Fruit fly (Drosophila melanogaster): ENCODE results near the gene Poc1.

The Poc1 gene

DNA sequence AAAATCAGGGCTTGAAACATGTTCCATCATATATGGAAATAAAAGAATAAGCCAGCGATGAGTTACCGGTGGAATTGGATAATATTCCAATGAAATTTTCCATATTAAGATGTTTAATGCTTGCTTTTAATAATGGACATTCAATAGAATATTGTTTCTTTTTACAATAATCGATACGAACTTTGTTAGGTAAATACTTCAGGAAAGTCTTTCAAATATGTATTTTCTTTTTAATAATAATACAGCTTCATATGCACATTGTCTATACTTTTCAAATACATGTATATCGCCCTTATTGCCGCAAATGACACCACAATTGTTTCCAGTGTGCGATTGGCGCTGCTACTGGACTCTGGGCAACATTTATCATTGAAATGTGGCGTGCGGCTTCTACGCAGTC is 17.1 kb upstream of the Poc1 start:
- TF ChIP-seq Abd-B (GFP tag; optimal IDR thresholded peaks at IDR 0.05) (no peak), dmrt93B (GFP tag; optimal IDR thresholded peaks at IDR 0.05) (no peak), sage (GFP tag; optimal IDR thresholded peaks at IDR 0.05) (no peak), Rel (GFP tag; optimal IDR thresholded peaks at IDR 0.05) (no peak), Rel (tag; optimal IDR thresholded peaks at IDR 0.05) (no peak), pan (optimal IDR thresholded peaks at IDR 0.05) (no peak), Hnf4 (GFP tag; optimal IDR thresholded peaks at IDR 0.05) (no peak), Hr78 (GFP tag; optimal IDR thresholded peaks at IDR 0.05) (no peak), h (GFP tag; optimal IDR thresholded peaks at IDR 0.05) (peak; percentile 33), jim (GFP tag; optimal IDR thresholded peaks at IDR 0.05) (no peak), psq (GFP tag; optimal IDR thresholded peaks at IDR 0.05) (no peak), fru (GFP tag; optimal IDR thresholded peaks at IDR 0.05) (peak; percentile 36), sv (GFP tag; optimal IDR thresholded peaks at IDR 0.05) (no peak), Myc (optimal IDR thresholded peaks at IDR 0.05) (no peak), Hr83 (GFP tag; optimal IDR thresholded peaks at IDR 0.05; ENCODE audit: poor library complexity, severe bottlenecking) (no peak), brk (GFP tag; optimal IDR thresholded peaks at IDR 0.05) (no peak), N (GFP tag; optimal IDR thresholded peaks at IDR 0.05) (no peak), br (GFP tag; optimal IDR thresholded peaks at IDR 0.05) (peak; percentile 14), foxo (GFP tag; optimal IDR thresholded peaks at IDR 0.05) (peak in 1 of 2 experiments; percentile 33), CrebA (GFP tag; optimal IDR thresholded peaks at IDR 0.05; ENCODE audit: borderline replicate concordance) (no peak), Jra (GFP tag; optimal IDR thresholded peaks at IDR 0.05) (no peak), tai (GFP tag; optimal IDR thresholded peaks at IDR 0.05) (no peak), ey (GFP tag; optimal IDR thresholded peaks at IDR 0.05) (peak; percentile 13), Dif (GFP tag; optimal IDR thresholded peaks at IDR 0.05; ENCODE audit: partially characterized antibody) (no peak), dl (GFP tag; optimal IDR thresholded peaks at IDR 0.05; ENCODE audit: insufficient read depth in 1 of 2, partially characterized antibody in 2 of 2) (no peak), usp (GFP tag; optimal IDR thresholded peaks at IDR 0.05) (no peak), OdsH (GFP tag; optimal IDR thresholded peaks at IDR 0.05) (no peak), HLH106 (tag; optimal IDR thresholded peaks at IDR 0.05) (peak; percentile 2), woc (GFP tag; optimal IDR thresholded peaks at IDR 0.05) (peak; percentile 16), rgr (GFP tag; optimal IDR thresholded peaks at IDR 0.05) (no peak), Vsx2 (GFP tag; optimal IDR thresholded peaks at IDR 0.05; ENCODE audit: partially characterized antibody) (no peak), GATAd (GFP tag; optimal IDR thresholded peaks at IDR 0.05) (no peak), Dfd (GFP tag; optimal IDR thresholded peaks at IDR 0.05) (no peak), CG32264 (GFP tag; optimal IDR thresholded peaks at IDR 0.05) (no peak), dsf (GFP tag; optimal IDR thresholded peaks at IDR 0.05; ENCODE audit: borderline replicate concordance) (no peak), Mio (GFP tag; optimal IDR thresholded peaks at IDR 0.05) (no peak), Sp1 (GFP tag; optimal IDR thresholded peaks at IDR 0.05) (peak; percentile 12), lola (GFP tag; optimal IDR thresholded peaks at IDR 0.05) (no peak), CG9705 (GFP tag; optimal IDR thresholded peaks at IDR 0.05) (no peak)

DNA sequence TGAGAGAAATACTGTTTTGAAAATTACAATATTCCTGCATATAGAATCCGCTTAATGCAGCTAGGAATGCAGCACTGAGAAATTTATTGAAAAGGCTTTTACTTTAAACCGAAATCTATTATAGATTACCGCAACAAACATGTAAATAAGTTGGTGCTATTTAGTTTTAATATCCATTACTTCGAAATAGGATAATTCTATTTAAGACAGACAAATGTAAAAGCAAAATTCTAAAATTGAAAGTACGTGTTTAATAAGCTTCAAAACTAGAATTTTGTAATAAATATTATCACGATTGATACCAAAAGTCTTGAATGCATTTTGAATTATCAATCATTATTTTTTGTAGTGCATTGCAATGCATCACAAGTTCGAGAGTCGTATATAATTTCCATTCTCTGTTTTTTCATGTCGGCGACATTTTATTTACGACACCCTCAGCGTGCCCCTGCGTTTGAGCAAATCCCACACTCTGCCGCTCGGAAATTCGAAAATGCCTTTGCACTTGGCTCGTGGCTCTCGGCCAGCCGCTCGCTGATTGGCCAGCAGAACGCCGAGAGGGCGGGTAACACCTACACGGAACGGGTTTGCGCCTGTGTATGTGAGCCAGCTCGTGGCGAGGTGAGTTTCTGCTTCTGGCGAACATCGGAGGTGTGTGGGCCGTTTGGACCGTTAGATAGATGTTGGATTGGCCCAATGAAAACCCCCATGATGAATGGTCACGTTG is 13.5 kb upstream of the Poc1 start:
- no peak for TF ChIP-seq ey (GFP tag; optimal IDR thresholded peaks at IDR 0.05)
- no peak for TF ChIP-seq woc (GFP tag; optimal IDR thresholded peaks at IDR 0.05)
- no peak for TF ChIP-seq fru (GFP tag; optimal IDR thresholded peaks at IDR 0.05)
- TF ChIP-seq CG32264 (GFP tag; optimal IDR thresholded peaks at IDR 0.05), result no peak
- TF ChIP-seq N (GFP tag; optimal IDR thresholded peaks at IDR 0.05), result no peak
- TF ChIP-seq dmrt93B (GFP tag; optimal IDR thresholded peaks at IDR 0.05), result no peak
- TF ChIP-seq Hnf4 (GFP tag; optimal IDR thresholded peaks at IDR 0.05), result no peak
- TF ChIP-seq h (GFP tag; optimal IDR thresholded peaks at IDR 0.05), result no peak
- no peak for TF ChIP-seq lola (GFP tag; optimal IDR thresholded peaks at IDR 0.05)
- no peak for TF ChIP-seq Sp1 (GFP tag; optimal IDR thresholded peaks at IDR 0.05)

Measured in whole organism, wandering third instar larva.